Fruit fly (Drosophila melanogaster) whole organism: Measurements from ENCODE around the gene CG13634.
A peak's percentile ranks its signal among the peaks of the same experiment; 100 is the strongest.

ENCODE experiments used
- CG8478 ChIP-seq: fragments of >200 bp; optimal IDR thresholded peaks from 2 replicates; lab custom pipeline; 2018; ENCODE audit warnings: inconsistent platforms
- Dll ChIP-seq: fragments of >200 bp; optimal IDR thresholded peaks from 2 replicates; lab custom pipeline; 2017
- EcR ChIP-seq, 2 experiments: fragments of >200 bp; optimal IDR thresholded peaks; 2 replicates each; lab custom pipeline; 2017; ENCODE audit warnings: missing biosample characterization in 2 of 2, missing genetic modification characterization in 2 of 2, missing genetic modification reagents in 2 of 2
- pan ChIP-seq: fragments of >200 bp; optimal IDR thresholded peaks from 2 replicates; lab custom pipeline; 2017
- psq ChIP-seq: fragments of >200 bp; optimal IDR thresholded peaks from 2 replicates; lab custom pipeline; 2017
- usp ChIP-seq: fragments of >200 bp; optimal IDR thresholded peaks from 2 replicates; lab custom pipeline; 2017; ENCODE audit warnings: missing biosample characterization, missing genetic modification characterization, mixed read lengths

CG13634 gene

DNA sequence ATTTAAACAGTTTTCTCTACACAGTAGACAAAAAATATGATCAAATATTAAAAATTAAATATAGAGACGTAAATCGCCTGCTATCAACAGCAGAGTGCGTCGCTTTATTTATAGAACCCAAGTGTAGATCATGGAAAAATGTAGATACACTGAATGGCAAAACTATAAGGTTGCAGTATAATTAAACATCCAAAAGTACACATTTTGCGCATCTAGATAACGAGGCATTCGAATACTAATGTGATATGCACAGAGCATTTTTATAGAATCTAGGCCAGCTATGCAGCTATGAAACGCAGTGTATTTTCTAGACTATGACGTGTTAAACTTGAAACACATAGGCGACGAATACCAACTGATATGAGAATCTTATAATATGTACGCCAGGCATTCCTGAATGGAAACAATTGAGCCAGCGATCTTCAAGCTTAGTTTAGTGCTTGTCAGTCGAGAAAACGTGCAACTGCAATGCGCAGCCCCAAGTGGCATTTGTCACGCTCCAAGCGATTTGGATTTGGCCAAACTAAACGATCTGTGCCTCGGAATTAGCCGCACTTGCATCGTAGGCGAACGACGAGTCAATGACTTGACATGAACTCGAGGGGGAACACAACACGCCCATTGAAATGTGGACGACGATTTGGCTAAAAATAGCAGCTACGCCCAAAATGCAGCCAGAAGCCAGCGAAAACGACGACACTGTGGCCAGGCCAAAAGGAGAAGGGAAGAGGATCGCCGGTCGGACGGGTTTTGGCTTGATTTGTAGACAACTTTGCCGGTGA is 21.1 kb upstream of the CG13634 start:
- TF ChIP-seq psq (lab: Kevin White, UChicago) (no peak), EcR (GFP tag; optimal IDR thresholded peaks at IDR 0.05; lab: Kevin White, UChicago) (peak in 1 of 2 experiments; percentile 89)

DNA sequence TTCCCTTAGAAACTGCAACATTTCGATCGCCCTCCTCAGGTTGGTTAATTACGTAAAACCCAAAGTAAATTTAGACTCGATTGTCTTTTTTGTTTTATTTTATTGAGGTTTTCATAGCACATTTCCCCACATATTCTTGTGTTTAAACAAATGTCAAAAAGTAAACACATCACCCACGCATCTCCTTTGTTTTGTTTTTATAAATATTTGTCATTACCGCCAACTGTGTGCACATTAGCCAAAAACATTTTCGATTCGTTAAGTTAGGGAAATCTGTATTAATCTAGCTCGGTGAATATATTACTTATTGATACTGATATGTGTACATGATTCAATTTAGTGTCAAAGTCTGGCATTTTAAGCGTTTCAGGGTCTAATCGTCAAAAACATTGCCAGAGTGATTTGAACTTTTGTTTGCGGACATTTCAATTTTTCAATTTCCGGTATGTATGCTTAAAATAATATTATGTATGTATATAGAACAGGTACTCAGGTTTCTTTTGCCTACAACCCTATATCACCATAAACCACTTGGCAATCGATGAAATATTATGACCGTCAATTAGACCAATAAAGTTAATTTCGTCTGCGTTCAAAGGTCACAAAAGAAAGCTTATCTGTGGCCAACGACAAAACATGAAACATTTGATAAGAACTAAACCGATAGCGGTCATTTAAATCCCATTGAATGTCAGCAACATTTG is 19.8 kb upstream of the CG13634 start:
- no peak for TF ChIP-seq pan (lab: Kevin White, UChicago)
- no peak for TF ChIP-seq usp (GFP tag; lab: Kevin White, UChicago)
- no peak for TF ChIP-seq psq (lab: Kevin White, UChicago)
- no peak for TF ChIP-seq Dll (lab: Kevin White, UChicago)
- no peak for TF ChIP-seq CG8478 (lab: Kevin White, UChicago)
- no peak for TF ChIP-seq EcR (GFP tag; optimal IDR thresholded peaks at IDR 0.05; lab: Kevin White, UChicago)

DNA sequence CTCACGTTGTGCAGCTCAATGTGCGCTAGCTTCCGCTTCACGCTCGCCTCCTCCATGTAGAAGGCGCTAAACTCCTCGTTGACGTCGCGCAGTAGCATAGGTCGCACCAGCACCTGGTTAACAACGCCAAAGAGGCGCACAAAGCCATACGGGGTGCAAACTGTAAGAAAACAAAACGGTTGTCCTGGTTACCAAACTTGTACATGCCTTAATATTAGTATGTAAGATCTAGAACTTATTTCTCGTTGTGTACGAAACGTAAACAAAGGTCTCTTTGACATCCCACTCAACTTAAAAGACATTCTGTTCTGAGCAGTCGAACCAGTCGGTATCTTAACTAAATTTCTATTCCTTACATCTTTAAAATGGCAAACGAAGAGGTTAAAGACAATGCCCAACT is 17.4 kb upstream of the CG13634 start, which contains the start of gene CG6980:
Gene CG6980 (plus strand): TSS at position 301 of the 400 bp plus-strand sequence.
- no peak for TF ChIP-seq EcR (GFP tag; optimal IDR thresholded peaks at IDR 0.05; lab: Kevin White, UChicago)
- TF ChIP-seq pan (lab: Kevin White, UChicago) = no peak
- TF ChIP-seq psq (lab: Kevin White, UChicago) = no peak
- no peak for TF ChIP-seq Dll (lab: Kevin White, UChicago)
- no peak for TF ChIP-seq CG8478 (lab: Kevin White, UChicago)
- TF ChIP-seq usp (GFP tag; lab: Kevin White, UChicago) = no peak

DNA sequence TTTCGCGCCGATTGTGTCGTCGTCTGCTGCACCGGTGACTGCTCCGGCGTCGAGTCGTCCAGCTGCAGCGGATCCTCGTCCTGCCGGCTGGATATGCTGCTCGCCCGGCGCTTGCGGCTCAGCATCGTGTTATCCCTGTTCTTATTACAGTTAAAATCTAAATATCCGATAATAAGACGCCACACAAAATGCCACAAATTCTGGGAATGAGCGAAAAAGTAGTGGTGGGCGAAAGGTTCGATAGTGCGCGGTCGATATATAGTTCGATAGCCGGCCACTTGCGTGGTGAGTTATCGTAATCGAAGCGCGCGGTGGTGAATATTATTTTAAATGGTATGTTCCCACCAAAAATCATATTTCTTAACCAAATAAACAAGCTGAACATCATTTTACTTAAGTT is 15.1 kb upstream of the CG13634 start, which contains the start of gene polybromo:
Gene polybromo (minus strand): TSS at position 212 of the 400 bp plus-strand sequence.
- no peak for TF ChIP-seq EcR (GFP tag; optimal IDR thresholded peaks at IDR 0.05; lab: Kevin White, UChicago)
- no peak for TF ChIP-seq CG8478 (lab: Kevin White, UChicago)
- no peak for TF ChIP-seq pan (lab: Kevin White, UChicago)

DNA sequence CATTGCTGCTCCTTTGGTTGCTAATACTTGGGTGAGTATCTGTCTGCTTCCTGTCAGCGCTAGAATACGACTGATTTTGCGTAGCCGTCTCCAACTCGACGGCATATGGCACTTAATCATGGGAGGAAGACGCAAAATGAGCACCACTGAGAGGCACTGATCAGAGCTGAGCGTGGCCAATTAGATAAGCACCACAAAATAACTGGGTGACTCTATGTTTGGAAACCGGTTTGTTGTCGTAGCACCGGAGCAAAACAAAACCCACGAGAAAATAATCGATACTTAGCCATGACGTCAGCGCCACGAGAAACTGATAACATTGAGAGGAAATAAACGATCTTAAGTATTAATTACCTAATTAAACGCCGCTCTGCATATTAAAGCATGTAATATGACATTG is 9.6 kb upstream of the CG13634 start, which contains the start of gene Ude:
Gene Ude (minus strand): TSS at position 166 of the 400 bp plus-strand sequence.
- TF ChIP-seq CG8478 (lab: Kevin White, UChicago) (no peak), psq (lab: Kevin White, UChicago) (no peak), pan (lab: Kevin White, UChicago) (no peak), Dll (lab: Kevin White, UChicago) (no peak), EcR (GFP tag; optimal IDR thresholded peaks at IDR 0.05; lab: Kevin White, UChicago) (no peak), usp (GFP tag; lab: Kevin White, UChicago) (no peak)

DNA sequence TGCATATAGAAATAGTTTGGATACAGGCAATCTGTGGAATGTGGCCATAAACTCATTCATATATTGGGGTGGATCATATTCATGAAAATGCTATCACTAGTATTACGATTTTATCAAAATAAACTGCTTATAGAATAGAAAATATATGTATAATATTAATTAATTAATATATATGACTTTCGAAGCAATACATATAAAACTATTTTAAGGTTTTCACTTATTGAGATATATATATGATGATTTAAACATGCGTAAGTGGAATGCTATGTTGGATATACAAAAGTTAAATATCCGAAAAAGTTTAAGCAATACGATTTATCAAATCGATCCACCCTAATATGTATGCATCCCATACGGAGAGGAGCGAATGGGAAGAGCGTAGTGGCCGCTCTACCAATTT is 8.7 kb upstream of the CG13634 start:
- TF ChIP-seq Dll (lab: Kevin White, UChicago) (no peak), CG8478 (lab: Kevin White, UChicago) (no peak), pan (lab: Kevin White, UChicago) (no peak), psq (lab: Kevin White, UChicago) (no peak), EcR (GFP tag; optimal IDR thresholded peaks at IDR 0.05; lab: Kevin White, UChicago) (no peak), usp (GFP tag; lab: Kevin White, UChicago) (no peak)

DNA sequence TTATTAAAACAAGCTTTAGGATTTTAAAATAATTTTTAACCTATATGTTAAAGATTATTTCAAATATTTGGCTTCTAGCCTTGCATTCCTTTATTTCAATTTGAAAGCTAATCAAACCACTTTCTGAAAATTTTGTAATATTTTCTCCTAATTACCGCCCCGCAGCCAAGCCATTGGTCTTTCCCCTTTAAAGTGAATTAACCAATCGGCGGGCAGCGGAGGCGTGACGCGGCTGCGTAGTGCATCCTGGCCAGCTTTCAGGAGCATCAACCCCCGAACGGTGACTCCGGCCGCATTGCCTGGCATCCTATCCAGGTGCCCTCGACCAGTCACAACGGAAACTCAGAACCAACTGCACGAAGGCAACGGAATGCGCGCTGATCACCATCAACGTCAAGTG is 2.2 kb downstream of the CG13634 start, which contains the start of gene Ets96B:
Gene Ets96B (plus strand): TSS at position 321 of the 400 bp plus-strand sequence.
- TF ChIP-seq pan (lab: Kevin White, UChicago) = no peak
- no peak for TF ChIP-seq EcR (GFP tag; optimal IDR thresholded peaks at IDR 0.05; lab: Kevin White, UChicago)
- no peak for TF ChIP-seq psq (lab: Kevin White, UChicago)
- no peak for TF ChIP-seq Dll (lab: Kevin White, UChicago)
- TF ChIP-seq CG8478 (lab: Kevin White, UChicago) = no peak
- no peak for TF ChIP-seq usp (GFP tag; lab: Kevin White, UChicago)

DNA sequence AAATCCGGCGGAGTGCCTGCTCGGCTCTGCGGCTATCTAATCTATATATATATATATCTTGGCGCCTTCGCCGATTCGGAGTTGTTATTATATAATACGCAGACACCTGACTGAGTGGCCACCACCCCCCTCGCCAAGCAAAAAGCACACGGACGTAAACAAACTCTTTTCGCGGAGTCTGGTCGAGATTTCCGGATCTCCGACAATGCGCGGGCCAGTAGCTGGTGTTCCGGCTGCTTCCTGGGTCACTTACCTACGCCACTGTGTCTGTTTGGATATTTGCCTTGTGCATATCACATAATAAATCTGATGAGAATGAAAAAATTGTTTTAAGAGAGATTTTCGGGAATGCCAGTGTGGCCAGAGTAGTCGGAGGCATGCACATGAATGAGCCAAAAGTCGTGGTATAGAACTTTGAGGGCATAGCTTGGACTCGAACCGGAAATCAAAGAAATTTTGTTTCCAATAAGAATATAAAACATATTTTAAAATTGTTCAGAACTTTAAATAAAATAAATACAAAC is 2.8 kb downstream of the CG13634 start, which contains the start of gene CG5805:
Gene CG5805 (minus strand): TSS at position 380 of the 524 bp plus-strand sequence.
- TF ChIP-seq CG8478 (lab: Kevin White, UChicago) (no peak), psq (lab: Kevin White, UChicago) (no peak), usp (GFP tag; lab: Kevin White, UChicago) (no peak), pan (lab: Kevin White, UChicago) (no peak), Dll (lab: Kevin White, UChicago) (no peak), EcR (GFP tag; optimal IDR thresholded peaks at IDR 0.05; lab: Kevin White, UChicago) (no peak)

DNA sequence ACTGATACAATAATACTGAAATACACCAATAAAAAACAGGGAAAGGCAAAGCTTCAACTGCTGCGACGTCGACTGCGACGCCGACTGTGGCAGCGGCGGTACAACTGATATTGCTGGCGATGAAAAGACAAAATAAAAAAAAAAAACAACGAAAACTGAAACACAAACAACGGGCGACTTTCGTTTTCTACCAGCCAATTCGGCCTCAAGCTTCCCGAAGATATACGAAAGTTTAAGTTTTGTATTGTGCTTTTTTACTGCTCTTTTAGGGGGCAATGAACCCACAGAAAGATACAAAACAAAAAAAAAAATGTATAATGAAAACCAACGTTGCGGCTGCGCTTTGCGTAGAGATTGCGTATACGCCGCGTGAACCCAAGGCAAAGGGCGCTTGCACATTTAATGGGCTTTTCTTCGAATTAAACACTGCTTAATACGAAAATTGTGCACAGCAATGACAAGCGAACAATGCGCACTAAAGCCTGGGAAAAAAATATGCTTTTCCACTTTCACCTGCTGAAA is 11.7 kb downstream of the CG13634 start:
- no peak for TF ChIP-seq pan (lab: Kevin White, UChicago)
- TF ChIP-seq psq (lab: Kevin White, UChicago) = no peak
- TF ChIP-seq CG8478 (lab: Kevin White, UChicago) = no peak
- TF ChIP-seq usp (GFP tag; lab: Kevin White, UChicago) = no peak
- no peak for TF ChIP-seq EcR (GFP tag; optimal IDR thresholded peaks at IDR 0.05; lab: Kevin White, UChicago)
- no peak for TF ChIP-seq Dll (lab: Kevin White, UChicago)

DNA sequence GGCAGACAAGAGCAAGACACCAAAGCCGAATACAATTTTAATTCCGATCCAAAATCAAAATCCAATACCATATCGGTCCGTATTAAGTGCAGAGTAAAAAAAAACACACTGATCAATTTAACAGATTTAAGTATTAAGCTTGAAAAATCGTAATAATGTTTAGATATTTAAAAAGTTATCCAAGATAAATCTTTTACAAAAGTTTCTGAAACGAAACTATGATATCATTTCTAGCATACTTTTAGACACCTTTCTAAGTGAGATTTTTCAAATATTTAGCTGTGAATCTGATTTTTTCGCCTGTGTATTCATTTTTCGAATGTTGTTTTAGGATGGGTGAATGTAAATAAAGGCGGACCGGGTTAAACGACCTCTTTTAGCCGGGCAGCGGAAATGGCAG is 12.8 kb downstream of the CG13634 start:
- TF ChIP-seq Dll (lab: Kevin White, UChicago) (no peak), CG8478 (lab: Kevin White, UChicago) (no peak), EcR (GFP tag; optimal IDR thresholded peaks at IDR 0.05; lab: Kevin White, UChicago) (no peak), psq (lab: Kevin White, UChicago) (no peak), pan (lab: Kevin White, UChicago) (no peak), usp (GFP tag; lab: Kevin White, UChicago) (no peak)
